Fruit fly (Drosophila melanogaster) whole organism, pupa: ENCODE measurements around the gene LManII.
A peak's percentile ranks its signal among the peaks of the same experiment; 100 is the strongest.

Source experiments
- CG10348 ChIP-seq: fragments of 200-800 bp; sonication (Bioruptor generic); IDR thresholded peaks from 2 replicates; pipeline ENCODE4 v1.3.6; 2022; ENCODE audit warnings: missing biosample characterization, missing genetic modification characterization
- CG32121 ChIP-seq: fragments of 200-800 bp; sonication (Bioruptor generic); IDR thresholded peaks from 2 replicates; pipeline ENCODE4 v1.3.6; 2022; ENCODE audit warnings: missing biosample characterization, missing genetic modification characterization
- CG8301 ChIP-seq: fragments of 200-800 bp; sonication (Bioruptor generic); optimal IDR thresholded peaks from 2 replicates; lab custom pipeline; 2018; ENCODE audit warnings: missing biosample characterization, mild to moderate bottlenecking, missing genetic modification characterization
- CG9948 ChIP-seq: fragments of 200-800 bp; sonication (Bioruptor generic); optimal IDR thresholded peaks from 2 replicates; lab custom pipeline; 2018; ENCODE audit warnings: missing biosample characterization, mild to moderate bottlenecking, missing genetic modification characterization, moderate library complexity
- Ets98B ChIP-seq: fragments of 200-800 bp; sonication (Bioruptor generic); IDR thresholded peaks from 2 replicates; pipeline ENCODE4 v1.3.6; 2022; ENCODE audit warnings: missing biosample characterization, missing genetic modification characterization
- Pif1A ChIP-seq: fragments of 200-800 bp; sonication (Bioruptor generic); optimal IDR thresholded peaks from 3 replicates; lab custom pipeline; 2016; ENCODE audit warnings: missing biosample characterization, missing genetic modification characterization

- TF ChIP-seq Pif1A (GFP tag; lab: Kevin White, UChicago) (peak; percentile 26), CG8301 (tag; lab: Kevin White, UChicago) (no peak), CG10348 (no peak), CG32121 (GFP tag; lab: Robert Waterston, UW) (no peak), Ets98B (GFP tag; lab: Robert Waterston, UW) (no peak), CG9948 (tag; lab: Kevin White, UChicago) (no peak)
Observed at dm6 chr2L:10504895-10505294, 47.4 kb downstream of the LManII start.
